Worm (Caenorhabditis elegans) whole organism, young adult: Measurements from ENCODE around the gene C15H9.4.

Experiments used
- B0019.2 ChIP-seq: fragments of 200-800 bp; sonication (Bioruptor generic); conservative IDR thresholded peaks from 2 replicates; pipeline ENCODE4 v1.3.6; 2022; ENCODE audit warnings: missing genetic modification reagents, missing genetic modification characterization, missing compliant biosample characterization
- C17E4.6 ChIP-seq: fragments of 200-800 bp; sonication (Bioruptor generic); IDR thresholded peaks from 2 replicates; pipeline ENCODE4 v1.3.6; 2022; ENCODE audit warnings: missing genetic modification reagents, missing genetic modification characterization, missing compliant biosample characterization
- F55B11.4 ChIP-seq: sonication (generic microtip); optimal IDR thresholded peaks from 2 replicates; lab custom pipeline; 2016; ENCODE audit warnings: missing compliant biosample characterization, missing genetic modification characterization, borderline replicate concordance; ENCODE audit not compliant: insufficient read depth
- Y53G8AR.9 ChIP-seq: fragments of 200-800 bp; sonication (Bioruptor generic); conservative IDR thresholded peaks from 2 replicates; pipeline ENCODE4 v1.3.6; 2022; ENCODE audit warnings: missing genetic modification reagents, missing genetic modification characterization, missing compliant biosample characterization
- Y56A3A.18 ChIP-seq: fragments of 200-800 bp; sonication (Bioruptor generic); IDR thresholded peaks from 2 replicates; pipeline ENCODE4 v1.3.6; 2022; ENCODE audit warnings: missing genetic modification reagents, missing genetic modification characterization, missing compliant biosample characterization
- ama-1 ChIP-seq, 3 experiments: fragments of 150-350 bp in 1 of 3; sonication (generic microtip) in 2 of 3; optimal IDR thresholded peaks; 2 replicates each; lab custom pipeline; 2014 to 2018; ENCODE audit warnings: missing biosample characterization in 2 of 3, missing genetic modification characterization in 2 of 3, missing genetic modification reagents in 2 of 3
- bed-1 ChIP-seq: fragments of 200-800 bp; sonication (Bioruptor generic); IDR thresholded peaks from 2 replicates; pipeline ENCODE4 v1.3.6; 2022; ENCODE audit warnings: missing genetic modification reagents, missing genetic modification characterization, missing compliant biosample characterization
- ccch-3 ChIP-seq: fragments of 200-800 bp; sonication (Bioruptor generic); optimal IDR thresholded peaks from 2 replicates; lab custom pipeline; 2018; ENCODE audit warnings: mild to moderate bottlenecking, missing genetic modification characterization, missing compliant biosample characterization
- cebp-1 ChIP-seq, 2 experiments: fragments of 200-800 bp in 1 of 2; sonication (Bioruptor generic) in 1 of 2; sonication (generic microtip) in 1 of 2; IDR thresholded peaks in 1 of 2; optimal IDR thresholded peaks in 1 of 2; 2 replicates each; pipeline versions ENCODE4 v1.3.6 to Lab custom; 2017 to 2022; ENCODE audit warnings: missing compliant biosample characterization in 2 of 2, missing genetic modification characterization in 2 of 2, mild to moderate bottlenecking in 1 of 2, missing genetic modification reagents in 1 of 2, moderate library complexity in 1 of 2
- ceh-27 ChIP-seq: fragments of 200-800 bp; sonication (Bioruptor generic); optimal IDR thresholded peaks from 2 replicates; lab custom pipeline; 2018; ENCODE audit warnings: mild to moderate bottlenecking, missing genetic modification characterization, moderate library complexity, missing compliant biosample characterization
- chd-7 ChIP-seq: sonication (generic microtip); optimal IDR thresholded peaks from 2 replicates; lab custom pipeline; 2016; ENCODE audit warnings: mild to moderate bottlenecking, missing genetic modification characterization, moderate library complexity, missing compliant biosample characterization
- dox-1 ChIP-seq: fragments of 200-800 bp; sonication (Bioruptor generic); IDR thresholded peaks from 2 replicates; pipeline ENCODE4 v1.3.6; 2022; ENCODE audit warnings: missing genetic modification reagents, missing genetic modification characterization, missing compliant biosample characterization
- ekl-4 ChIP-seq: fragments of 200-800 bp; sonication (Bioruptor generic); IDR thresholded peaks from 2 replicates; pipeline ENCODE4 v1.3.6; 2022; ENCODE audit warnings: missing genetic modification reagents, missing genetic modification characterization, missing compliant biosample characterization
- fkh-3 ChIP-seq: sonication (generic microtip); optimal IDR thresholded peaks from 2 replicates; lab custom pipeline; 2016; ENCODE audit warnings: mild to moderate bottlenecking, missing genetic modification characterization, missing compliant biosample characterization
- him-1 ChIP-seq: sonication (generic microtip); optimal IDR thresholded peaks from 2 replicates; lab custom pipeline; 2016; ENCODE audit warnings: missing genotype, missing genetic modification reagents, missing genetic modification characterization, missing compliant biosample characterization
- hmg-1.2 ChIP-seq: fragments of 200-800 bp; sonication (Bioruptor generic); IDR thresholded peaks from 2 replicates; pipeline ENCODE4 v1.3.6; 2022; ENCODE audit warnings: missing genetic modification reagents, missing genetic modification characterization, missing compliant biosample characterization
- hrde-1 ChIP-seq: sonication (generic microtip); optimal IDR thresholded peaks from 2 replicates; lab custom pipeline; 2016; ENCODE audit warnings: missing genetic modification characterization, mild to moderate bottlenecking, missing compliant biosample characterization, moderate library complexity, missing genotype, missing genetic modification reagents, borderline replicate concordance
- let-607 ChIP-seq, 2 experiments: fragments of 200-800 bp in 1 of 2; sonication (Bioruptor generic) in 1 of 2; sonication (generic microtip) in 1 of 2; optimal IDR thresholded peaks; 2 replicates each; lab custom pipeline; 2016 to 2018; ENCODE audit warnings: mild to moderate bottlenecking in 2 of 2, missing compliant biosample characterization in 2 of 2, missing genetic modification characterization in 2 of 2, moderate library complexity in 2 of 2, missing genotype in 1 of 2
- lsl-1 ChIP-seq: fragments of 200-800 bp; sonication (Bioruptor generic); optimal IDR thresholded peaks from 2 replicates; lab custom pipeline; 2018; ENCODE audit warnings: mild to moderate bottlenecking, missing genetic modification characterization, moderate library complexity, missing compliant biosample characterization
- madf-10 ChIP-seq: sonication (generic microtip); optimal IDR thresholded peaks from 2 replicates; lab custom pipeline; 2016; ENCODE audit warnings: mild to moderate bottlenecking, missing genetic modification characterization, missing compliant biosample characterization
- nfya-1 ChIP-seq: sonication (generic microtip); optimal IDR thresholded peaks from 2 replicates; lab custom pipeline; 2017; ENCODE audit warnings: antibody characterized with exemption, missing compliant biosample characterization, missing genetic modification characterization, borderline replicate concordance; ENCODE audit not compliant: insufficient read depth
- nfyb-1 ChIP-seq: fragments of 200-800 bp; sonication (Bioruptor generic); IDR thresholded peaks from 2 replicates; pipeline ENCODE4 v1.3.6; 2022; ENCODE audit warnings: missing genetic modification reagents, missing genetic modification characterization, missing compliant biosample characterization
- nhr-80 ChIP-seq: sonication (generic microtip); optimal IDR thresholded peaks from 2 replicates; lab custom pipeline; 2016; ENCODE audit warnings: missing genetic modification characterization, missing compliant biosample characterization
- nhr-90 ChIP-seq: sonication (generic microtip); optimal IDR thresholded peaks from 2 replicates; lab custom pipeline; 2016; ENCODE audit warnings: missing genotype, mild to moderate bottlenecking, missing genetic modification characterization, missing compliant biosample characterization
- pbrm-1 ChIP-seq: fragments of 200-800 bp; sonication (Bioruptor generic); IDR thresholded peaks from 2 replicates; pipeline ENCODE4 v1.3.6; 2022; ENCODE audit warnings: missing genetic modification reagents, missing genetic modification characterization, missing compliant biosample characterization
- pha-4 ChIP-seq: fragments of 150-350 bp; sonication (generic microtip); optimal IDR thresholded peaks from 2 replicates; lab custom pipeline; 2014; ENCODE audit warnings: missing biosample characterization, missing genetic modification reagents, missing genetic modification characterization
- repo-1 ChIP-seq: sonication (generic microtip); optimal IDR thresholded peaks from 2 replicates; lab custom pipeline; 2017; ENCODE audit warnings: mild to moderate bottlenecking, missing genetic modification characterization, missing compliant biosample characterization
- sea-2 ChIP-seq: fragments of 200-800 bp; sonication (Bioruptor generic); IDR thresholded peaks from 2 replicates; pipeline ENCODE4 v1.3.6; 2022; ENCODE audit warnings: missing genetic modification characterization, missing compliant biosample characterization
- snpc-1.3 ChIP-seq: sonication (generic microtip); optimal IDR thresholded peaks from 2 replicates; lab custom pipeline; 2017; ENCODE audit warnings: missing genetic modification characterization, mild to moderate bottlenecking, missing compliant biosample characterization, antibody characterized with exemption, moderate library complexity, missing genotype, missing genetic modification reagents; ENCODE audit not compliant: insufficient read depth
- tbp1 ChIP-seq: fragments of 200-800 bp; sonication (Bioruptor generic); optimal IDR thresholded peaks from 2 replicates; lab custom pipeline; 2018; ENCODE audit warnings: mild to moderate bottlenecking, missing genetic modification characterization, missing compliant biosample characterization
- zfh-2 ChIP-seq: fragments of 200-800 bp; sonication (Bioruptor generic); conservative IDR thresholded peaks from 2 replicates; pipeline ENCODE4 v1.3.6; 2022; ENCODE audit warnings: missing genetic modification reagents, missing genetic modification characterization, missing compliant biosample characterization

C15H9.4 gene

DNA sequence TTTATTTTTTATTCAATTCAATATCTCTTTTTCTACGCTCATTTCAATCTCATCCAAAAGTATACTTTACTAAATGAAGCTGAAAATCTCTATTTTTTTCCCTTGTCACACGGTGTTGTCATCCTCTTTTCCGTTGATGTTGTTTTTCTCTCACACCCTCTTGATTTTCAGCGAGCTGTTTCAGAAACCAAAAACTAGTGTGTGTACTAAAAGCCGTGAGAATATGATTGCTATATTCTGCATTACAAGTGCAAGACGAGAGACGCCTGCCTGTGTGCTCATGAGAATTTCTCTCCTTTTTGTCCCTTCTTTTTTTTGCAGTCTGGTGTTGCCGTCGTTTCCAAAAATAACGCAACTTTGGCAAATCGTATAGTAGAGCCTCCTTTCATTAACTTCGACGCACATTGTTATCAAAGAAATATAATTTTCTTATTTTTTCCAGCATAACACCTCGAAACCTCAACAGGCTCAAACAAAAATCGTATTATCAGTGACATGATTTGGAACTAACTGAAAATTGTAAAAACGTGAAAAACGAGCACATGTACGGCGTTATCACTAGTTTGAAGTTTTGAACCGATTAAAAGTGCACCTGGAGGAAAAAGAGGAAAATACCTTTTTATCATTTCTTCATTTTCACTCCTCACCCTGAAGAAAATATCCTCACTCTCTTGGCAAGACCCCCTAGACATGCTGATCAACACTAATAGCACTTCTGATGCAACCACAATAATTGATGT lies 20.8 kb downstream of the C15H9.4 start, which contains the start of gene C15H9.2:
C15H9.2 (plus strand) TSS at position 441 of the 740 bp plus-strand sequence.
- TF ChIP-seq repo-1 = no peak
- TF ChIP-seq nhr-80 (tag; lab: Kevin White, UChicago) = peak; percentile 56
- TF ChIP-seq snpc-1.3 (tag; lab: Kevin White, UChicago) = no peak

DNA sequence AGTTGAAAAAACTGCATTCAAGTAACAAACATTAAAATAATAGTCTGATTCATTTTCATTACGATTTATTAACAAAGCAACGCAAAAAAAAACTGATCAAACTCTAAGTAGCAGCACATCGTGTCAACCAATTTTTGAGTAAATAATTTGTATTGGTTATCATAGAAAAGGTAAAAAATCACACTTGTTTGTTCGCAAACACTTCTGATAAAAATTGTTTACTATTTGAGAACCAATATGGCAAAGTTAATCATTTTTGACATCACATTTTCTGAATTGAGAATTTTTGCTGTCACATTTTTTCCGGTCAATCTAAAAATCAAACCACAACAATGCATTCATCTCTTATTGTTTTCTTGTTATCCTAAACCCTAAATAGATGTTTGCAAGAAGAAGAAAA lies 23.8 kb downstream of the C15H9.4 start:
- TF ChIP-seq lsl-1 = no peak
- no peak for TF ChIP-seq F55B11.4 (tag; lab: Kevin White, UChicago)
- peak; percentile 28 for TF ChIP-seq pha-4 (tag; lab: Kevin White, UChicago)
- no peak for TF ChIP-seq ccch-3 (GFP tag; lab: Kevin White, UChicago)

DNA sequence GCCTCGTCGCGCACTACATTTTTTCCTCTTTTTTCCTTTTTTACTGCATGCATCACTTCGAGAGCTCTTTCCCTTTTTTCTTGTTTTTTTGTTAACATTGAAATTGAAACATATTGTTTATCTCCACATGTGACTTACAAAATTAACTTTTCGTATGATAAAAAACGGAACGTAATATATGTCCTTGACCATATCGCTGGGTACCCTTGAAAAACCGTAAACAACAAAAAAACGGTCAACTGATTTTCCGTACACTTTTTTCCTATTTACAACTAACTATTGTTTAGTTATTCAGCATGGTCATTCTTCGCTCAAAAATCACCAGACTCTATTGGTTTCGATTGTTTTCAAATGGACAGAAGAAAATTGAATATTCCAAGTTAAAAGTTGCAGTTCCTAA lies 24.6 kb downstream of the C15H9.4 start, which contains the start of gene nnt-1:
nnt-1 (plus strand) TSS at position 286 of the 400 bp plus-strand sequence.
- no peak for TF ChIP-seq pbrm-1
- no peak for TF ChIP-seq hmg-1.2 (GFP tag; lab: Robert Waterston, UW)
- no peak for TF ChIP-seq Y53G8AR.9
- no peak for TF ChIP-seq fkh-3
- TF ChIP-seq C17E4.6 (GFP tag; lab: Robert Waterston, UW) = no peak
- no peak for TF ChIP-seq ekl-4
- no peak for TF ChIP-seq hrde-1 (tag; lab: Kevin White, UChicago)
- no peak for TF ChIP-seq B0019.2
- no peak for TF ChIP-seq ceh-27 (GFP tag; lab: Kevin White, UChicago)
- TF ChIP-seq let-607 (tag; optimal IDR thresholded peaks at IDR 0.05; lab: Kevin White, UChicago) = no peak
- no peak for TF ChIP-seq nhr-90 (tag; lab: Kevin White, UChicago)
- no peak for TF ChIP-seq Y56A3A.18 (GFP tag; lab: Robert Waterston, UW)

DNA sequence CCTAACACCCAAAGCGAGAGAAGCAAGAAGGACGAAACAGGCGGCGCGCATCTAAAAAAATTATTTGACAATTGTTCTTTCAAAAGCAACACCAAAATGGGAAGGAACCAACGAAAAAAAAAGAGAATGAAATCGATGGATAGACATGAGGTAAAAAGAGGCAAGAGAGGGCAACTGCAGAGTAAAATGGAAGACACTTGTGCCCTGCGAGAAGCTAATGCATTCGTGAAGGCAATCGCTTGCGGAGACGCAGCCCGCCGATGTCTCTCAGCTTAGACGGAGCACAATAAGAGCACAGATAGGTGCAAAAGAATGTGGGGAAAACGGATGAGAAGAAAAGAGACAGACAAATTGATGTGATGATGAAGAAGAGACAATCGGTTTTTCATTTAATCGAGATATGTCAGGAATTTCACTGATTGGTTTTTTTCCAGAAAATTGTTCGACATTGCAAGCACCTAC lies 30.8 kb downstream of the C15H9.4 start, which contains the start of gene C15H9.9:
C15H9.9 (minus strand) TSS at position 51 of the 462 bp plus-strand sequence.
- TF ChIP-seq dox-1 (GFP tag; lab: Robert Waterston, UW) (peak; percentile 51; the same call in 1 of the 2 replicates), C17E4.6 (GFP tag; lab: Robert Waterston, UW) (0 out of 2 replicates have a peak, but pooled peaks have one; percentile 22), chd-7 (tag; lab: Kevin White, UChicago) (peak; percentile 2), nfyb-1 (GFP tag; lab: Robert Waterston, UW) (peak; percentile 63; the same call in 1 of the 2 replicates), nhr-80 (tag; lab: Kevin White, UChicago) (peak; percentile 34), him-1 (tag; lab: Kevin White, UChicago) (no peak), bed-1 (GFP tag; lab: Robert Waterston, UW) (no peak), madf-10 (tag; lab: Kevin White, UChicago) (no peak), nfya-1 (tag; lab: Kevin White, UChicago) (no peak), cebp-1 (GFP tag; IDR thresholded peaks at IDR 0.05; lab: Robert Waterston, UW) (no peak), cebp-1 (tag; optimal IDR thresholded peaks at IDR 0.05; lab: Kevin White, UChicago) (peak; percentile 38), ama-1 (optimal IDR thresholded peaks at IDR 0.05; lab: Kevin White, UChicago) (no peak), ama-1 (GFP tag; optimal IDR thresholded peaks at IDR 0.05; lab: Kevin White, UChicago) (no peak), zfh-2 (GFP tag; lab: Robert Waterston, UW) (peak; percentile 53), sea-2 (no peak), tbp1 (GFP tag; lab: Kevin White, UChicago) (no peak)
